Worm (Caenorhabditis elegans) whole organism, L2 larva: ENCODE results near the gene ipla-3.
A peak's percentile ranks its signal among the peaks of the same experiment; 100 is the strongest.

Experiments used
- C34F6.9 ChIP-seq: fragments of 150-350 bp; optimal IDR thresholded peaks from 2 replicates; lab custom pipeline; 2014; ENCODE audit warnings: missing biosample characterization, missing genetic modification characterization
- F13H6.1 ChIP-seq: sonication (generic microtip); optimal IDR thresholded peaks from 2 replicates; lab custom pipeline; 2016; ENCODE audit warnings: missing genetic modification characterization, missing compliant biosample characterization
- R02D3.7 ChIP-seq: fragments of 150-350 bp; optimal IDR thresholded peaks from 2 replicates; lab custom pipeline; 2014; ENCODE audit warnings: missing biosample characterization, missing genetic modification characterization
- Y55F3AM.14 ChIP-seq: fragments of 200-800 bp; sonication (Bioruptor generic); optimal IDR thresholded peaks from 2 replicates; lab custom pipeline; 2018; ENCODE audit warnings: mild to moderate bottlenecking, missing genetic modification characterization, missing compliant biosample characterization
- alr-1 ChIP-seq: fragments of 150-350 bp; optimal IDR thresholded peaks from 2 replicates; lab custom pipeline; 2014; ENCODE audit warnings: missing biosample characterization, missing genetic modification characterization
- aly-2 ChIP-seq: fragments of 150-350 bp; optimal IDR thresholded peaks from 2 replicates; lab custom pipeline; 2014; ENCODE audit warnings: missing biosample characterization, missing genetic modification characterization
- blmp-1 ChIP-seq: sonication (generic microtip); optimal IDR thresholded peaks from 2 replicates; lab custom pipeline; 2017; ENCODE audit warnings: missing genetic modification characterization, mild to moderate bottlenecking, missing compliant biosample characterization, antibody characterized with exemption, moderate library complexity; ENCODE audit not compliant: insufficient read depth
- ceh-16 ChIP-seq: fragments of 150-350 bp; optimal IDR thresholded peaks from 2 replicates; lab custom pipeline; 2014; ENCODE audit warnings: missing biosample characterization, missing genetic modification characterization
- crh-2 ChIP-seq: sonication (generic microtip); optimal IDR thresholded peaks from 2 replicates; lab custom pipeline; 2017; ENCODE audit warnings: missing biosample characterization, missing genetic modification characterization
- egl-27 ChIP-seq: sonication (generic microtip); optimal IDR thresholded peaks from 3 replicates; lab custom pipeline; 2017; ENCODE audit warnings: missing biosample characterization, missing genetic modification reagents, missing genetic modification characterization
- elt-1 ChIP-seq: fragments of 150-350 bp; optimal IDR thresholded peaks from 2 replicates; lab custom pipeline; 2014; ENCODE audit warnings: missing biosample characterization, missing genetic modification characterization
- elt-3 ChIP-seq: sonication (generic microtip); optimal IDR thresholded peaks from 2 replicates; lab custom pipeline; 2017; ENCODE audit warnings: missing biosample characterization, missing genetic modification characterization
- fos-1 ChIP-seq: fragments of 150-350 bp; optimal IDR thresholded peaks from 2 replicates; lab custom pipeline; 2014; ENCODE audit warnings: missing biosample characterization, missing genetic modification characterization
- gmeb-1 ChIP-seq: fragments of 150-350 bp; optimal IDR thresholded peaks from 2 replicates; lab custom pipeline; 2014; ENCODE audit warnings: missing biosample characterization, missing genetic modification characterization
- lin-11 ChIP-seq: fragments of 150-350 bp; sonication (generic microtip); optimal IDR thresholded peaks from 2 replicates; lab custom pipeline; 2014; ENCODE audit warnings: missing biosample characterization, missing genetic modification characterization, inconsistent platforms, mixed read lengths
- lin-13 ChIP-seq: fragments of 150-350 bp; optimal IDR thresholded peaks from 2 replicates; lab custom pipeline; 2014; ENCODE audit warnings: missing biosample characterization, missing genetic modification reagents, missing genetic modification characterization
- lin-39 ChIP-seq: fragments of 150-350 bp; optimal IDR thresholded peaks from 2 replicates; lab custom pipeline; 2014; ENCODE audit warnings: missing biosample characterization, missing genetic modification reagents, missing genetic modification characterization
- lsy-2 ChIP-seq, 2 experiments: fragments of 150-350 bp in 1 of 2; sonication (generic microtip) in 1 of 2; optimal IDR thresholded peaks; 2 replicates each; lab custom pipeline; 2014 to 2017; ENCODE audit warnings: missing biosample characterization in 2 of 2, missing genetic modification characterization in 2 of 2
- mbf-1 ChIP-seq: sonication (generic microtip); optimal IDR thresholded peaks from 2 replicates; lab custom pipeline; 2017; ENCODE audit warnings: missing biosample characterization, missing genetic modification characterization
- mdl-1 ChIP-seq, 2 experiments: fragments of 150-350 bp in 1 of 2; sonication (generic microtip) in 1 of 2; optimal IDR thresholded peaks; 2 replicates each; lab custom pipeline; 2017; ENCODE audit warnings: missing biosample characterization in 2 of 2, missing genetic modification characterization in 2 of 2
- nhr-10 ChIP-seq: sonication (generic microtip); optimal IDR thresholded peaks from 2 replicates; lab custom pipeline; 2017; ENCODE audit warnings: missing biosample characterization, missing genetic modification characterization
- nhr-11 ChIP-seq: fragments of 150-350 bp; optimal IDR thresholded peaks from 2 replicates; lab custom pipeline; 2014; ENCODE audit warnings: missing biosample characterization, missing genetic modification characterization
- nhr-12 ChIP-seq: fragments of 150-350 bp; optimal IDR thresholded peaks from 2 replicates; lab custom pipeline; 2014; ENCODE audit warnings: missing biosample characterization, missing genetic modification characterization
- nhr-129 ChIP-seq: fragments of 150-350 bp; optimal IDR thresholded peaks from 2 replicates; lab custom pipeline; 2014; ENCODE audit warnings: missing biosample characterization, missing genetic modification characterization
- nhr-21 ChIP-seq: fragments of 150-350 bp; optimal IDR thresholded peaks from 2 replicates; lab custom pipeline; 2014; ENCODE audit warnings: missing biosample characterization, missing genetic modification characterization
- nhr-237 ChIP-seq: fragments of 150-350 bp; optimal IDR thresholded peaks from 2 replicates; lab custom pipeline; 2014; ENCODE audit warnings: missing biosample characterization, missing genetic modification characterization
- nhr-6 ChIP-seq: fragments of 150-350 bp; optimal IDR thresholded peaks from 2 replicates; lab custom pipeline; 2014; ENCODE audit warnings: missing biosample characterization, missing genetic modification characterization
- peb-1 ChIP-seq: fragments of 150-350 bp; optimal IDR thresholded peaks from 2 replicates; lab custom pipeline; 2014; ENCODE audit warnings: missing biosample characterization, missing genetic modification characterization
- sem-4 ChIP-seq: fragments of 150-350 bp; optimal IDR thresholded peaks from 2 replicates; lab custom pipeline; 2014; ENCODE audit warnings: missing biosample characterization, missing genetic modification reagents, missing genetic modification characterization
- skn-1 ChIP-seq: sonication (generic microtip); optimal IDR thresholded peaks from 2 replicates; lab custom pipeline; 2017; ENCODE audit warnings: missing biosample characterization, missing genetic modification characterization
- sma-3 ChIP-seq: sonication (generic microtip); optimal IDR thresholded peaks from 2 replicates; lab custom pipeline; 2016; ENCODE audit warnings: missing genetic modification reagents, missing genetic modification characterization, missing compliant biosample characterization
- snpc-4 ChIP-seq: fragments of 150-350 bp; optimal IDR thresholded peaks from 2 replicates; lab custom pipeline; 2014; ENCODE audit warnings: missing biosample characterization, missing genetic modification characterization
- unc-55 ChIP-seq: fragments of 150-350 bp; sonication (generic microtip); optimal IDR thresholded peaks from 3 replicates; lab custom pipeline; 2014; ENCODE audit warnings: missing biosample characterization, missing genetic modification reagents, missing genetic modification characterization
- unc-62 ChIP-seq: fragments of 150-350 bp; optimal IDR thresholded peaks from 2 replicates; lab custom pipeline; 2014; ENCODE audit warnings: missing biosample characterization, missing genetic modification reagents, missing genetic modification characterization
- ztf-11 ChIP-seq: sonication (generic microtip); optimal IDR thresholded peaks from 2 replicates; lab custom pipeline; 2017; ENCODE audit warnings: missing biosample characterization, missing genetic modification characterization
- ztf-4 ChIP-seq: fragments of 150-350 bp; optimal IDR thresholded peaks from 2 replicates; lab custom pipeline; 2014; ENCODE audit warnings: missing biosample characterization, missing genetic modification characterization

Gene ipla-3

ce11 chrV:20746805-20747204, 17.7 kb upstream of the ipla-3 start:
- TF ChIP-seq elt-1 (tag; lab: Kevin White, UChicago) (no peak), F13H6.1 (tag; lab: Kevin White, UChicago) (peak; percentile 41), ztf-4 (tag; lab: Kevin White, UChicago) (no peak)

- TF ChIP-seq mbf-1 (no peak), F13H6.1 (tag; lab: Kevin White, UChicago) (peak; percentile 26)
Observed at ce11 chrV:20745278-20745677, 16.2 kb upstream of the ipla-3 start.

ce11 chrV:20744290-20744837, 15.3 kb upstream of the ipla-3 start, which contains the start of gene dnj-25:
Gene dnj-25 (minus strand): TSS chrV:20744346.
- TF ChIP-seq aly-2 (tag; lab: Kevin White, UChicago) (no peak), C34F6.9 (tag; lab: Kevin White, UChicago) (peak; percentile 46), gmeb-1 (tag; lab: Kevin White, UChicago) (no peak), nhr-21 (tag; lab: Kevin White, UChicago) (no peak), lin-13 (GFP tag; lab: Kevin White, UChicago) (peak; percentile 30), alr-1 (tag; lab: Kevin White, UChicago) (no peak), nhr-10 (tag; lab: Kevin White, UChicago) (no peak), unc-55 (peak; percentile 54), nhr-12 (tag; lab: Kevin White, UChicago) (no peak), nhr-237 (no peak), ceh-16 (no peak), snpc-4 (tag; lab: Kevin White, UChicago) (no peak), nhr-6 (tag; lab: Kevin White, UChicago) (no peak), nhr-129 (peak; percentile 10), lsy-2 (tag; optimal IDR thresholded peaks at IDR 0.05; lab: Kevin White, UChicago) (peak in 1 of 2 experiments; percentile 47), peb-1 (tag; lab: Kevin White, UChicago) (no peak)

ce11 chrV:20739387-20739786, 10.3 kb upstream of the ipla-3 start:
- TF ChIP-seq F13H6.1 (tag; lab: Kevin White, UChicago): peak; percentile 25
- TF ChIP-seq C34F6.9 (tag; lab: Kevin White, UChicago): peak; percentile 13
- TF ChIP-seq nhr-12 (tag; lab: Kevin White, UChicago): no peak
- TF ChIP-seq ztf-4 (tag; lab: Kevin White, UChicago): no peak
- no peak for TF ChIP-seq lin-11 (tag; lab: Kevin White, UChicago)
- no peak for TF ChIP-seq skn-1 (tag; lab: Kevin White, UChicago)
- TF ChIP-seq unc-55: no peak
- TF ChIP-seq, all 48 proteins: peak for 2

ce11 chrV:20734658-20735057, 5.6 kb upstream of the ipla-3 start, which contains the start of gene srxa-6:
Gene srxa-6 (plus strand): TSS chrV:20734958.
- TF ChIP-seq elt-1 (tag; lab: Kevin White, UChicago) (no peak), unc-62 (GFP tag; lab: Kevin White, UChicago) (no peak), egl-27 (tag; lab: Kevin White, UChicago) (no peak), nhr-10 (tag; lab: Kevin White, UChicago) (no peak), gmeb-1 (tag; lab: Kevin White, UChicago) (no peak), sem-4 (tag; lab: Kevin White, UChicago) (no peak), ceh-16 (no peak), sma-3 (GFP tag; lab: Kevin White, UChicago) (no peak), R02D3.7 (tag; lab: Kevin White, UChicago) (no peak), unc-55 (no peak), nhr-129 (no peak), alr-1 (tag; lab: Kevin White, UChicago) (no peak), mbf-1 (no peak), blmp-1 (tag; lab: Kevin White, UChicago) (no peak), crh-2 (no peak), nhr-11 (tag; lab: Kevin White, UChicago) (no peak), fos-1 (tag; lab: Kevin White, UChicago) (no peak), elt-3 (tag; lab: Kevin White, UChicago) (no peak)

- no peak for TF ChIP-seq ztf-11 (tag; lab: Kevin White, UChicago)
- TF ChIP-seq mdl-1 (tag; optimal IDR thresholded peaks at IDR 0.05; lab: Kevin White, UChicago): no peak
- TF ChIP-seq alr-1 (tag; lab: Kevin White, UChicago): no peak
- no peak for TF ChIP-seq lin-13 (GFP tag; lab: Kevin White, UChicago)
- no peak for TF ChIP-seq blmp-1 (tag; lab: Kevin White, UChicago)
- TF ChIP-seq aly-2 (tag; lab: Kevin White, UChicago): no peak
- TF ChIP-seq nhr-10 (tag; lab: Kevin White, UChicago): no peak
- no peak for TF ChIP-seq skn-1 (tag; lab: Kevin White, UChicago)
- no peak for TF ChIP-seq lin-11 (tag; lab: Kevin White, UChicago)
- TF ChIP-seq crh-2: no peak
- TF ChIP-seq nhr-129: no peak
- no peak for TF ChIP-seq Y55F3AM.14 (GFP tag; lab: Kevin White, UChicago)
- TF ChIP-seq lin-39 (tag; lab: Kevin White, UChicago): no peak
- TF ChIP-seq, all 48 proteins: peak for 0
Observed at ce11 chrV:20731787-20732186, 2.7 kb upstream of the ipla-3 start, which contains the start of gene srxa-1. Gene srxa-1 (plus strand): TSS chrV:20732087.
